Worm (Caenorhabditis elegans) whole organism, early embryonic: ENCODE measurements around the gene T26E4.2.

Source experiments
- B0310.2 ChIP-seq: sonication (generic microtip); optimal IDR thresholded peaks from 2 replicates; lab custom pipeline; 2016; ENCODE audit warnings: mild to moderate bottlenecking, missing genetic modification characterization, missing compliant biosample characterization
- F13C5.2 ChIP-seq: sonication (generic microtip); optimal IDR thresholded peaks from 2 replicates; lab custom pipeline; 2017; ENCODE audit warnings: mild to moderate bottlenecking, missing genetic modification characterization, inconsistent platforms, missing compliant biosample characterization
- aly-1 ChIP-seq: sonication (generic microtip); optimal IDR thresholded peaks from 2 replicates; lab custom pipeline; 2016; ENCODE audit warnings: missing genetic modification characterization, missing compliant biosample characterization
- ama-1 ChIP-seq: fragments of 150-350 bp; optimal IDR thresholded peaks from 2 replicates; lab custom pipeline; 2014
- ceh-13 ChIP-seq: fragments of 200-800 bp; sonication (Bioruptor generic); optimal IDR thresholded peaks from 2 replicates; lab custom pipeline; 2018; ENCODE audit warnings: mild to moderate bottlenecking, missing genetic modification characterization, missing compliant biosample characterization
- ceh-36 ChIP-seq: sonication (generic microtip); optimal IDR thresholded peaks from 2 replicates; lab custom pipeline; 2016; ENCODE audit warnings: missing genetic modification characterization, inconsistent platforms, missing compliant biosample characterization
- ets-7 ChIP-seq: sonication (generic microtip); optimal IDR thresholded peaks from 2 replicates; lab custom pipeline; 2016; ENCODE audit warnings: missing genotype, missing genetic modification characterization, missing compliant biosample characterization
- flt-1 ChIP-seq: fragments of 200-800 bp; sonication (Bioruptor generic); IDR thresholded peaks from 2 replicates; pipeline ENCODE4 v1.3.6; 2022; ENCODE audit warnings: missing genetic modification characterization, missing compliant biosample characterization
- hmbx-1 ChIP-seq: sonication (generic microtip); optimal IDR thresholded peaks from 2 replicates; lab custom pipeline; 2016; ENCODE audit warnings: mild to moderate bottlenecking, missing genetic modification characterization, missing compliant biosample characterization
- hmg-4 ChIP-seq: fragments of 200-800 bp; sonication (Bioruptor generic); optimal IDR thresholded peaks from 2 replicates; lab custom pipeline; 2018; ENCODE audit warnings: mild to moderate bottlenecking, missing genetic modification characterization, missing compliant biosample characterization
- hnd-1 ChIP-seq: sonication (generic microtip); optimal IDR thresholded peaks from 2 replicates; lab custom pipeline; 2016; ENCODE audit warnings: missing genetic modification characterization, missing compliant biosample characterization
- pes-1 ChIP-seq: fragments of 200-800 bp; sonication (Bioruptor generic); IDR thresholded peaks from 2 replicates; pipeline ENCODE4 v1.3.6; 2022; ENCODE audit warnings: missing genetic modification reagents, missing genetic modification characterization, missing compliant biosample characterization
- scrt-1 ChIP-seq: fragments of 200-800 bp; sonication (Bioruptor generic); IDR thresholded peaks from 2 replicates; pipeline ENCODE4 v1.3.6; 2022; ENCODE audit warnings: missing genetic modification characterization, missing compliant biosample characterization
- sea-1 ChIP-seq: fragments of 200-800 bp; sonication (Bioruptor generic); conservative IDR thresholded peaks from 2 replicates; pipeline ENCODE4 v1.3.6; 2022; ENCODE audit warnings: missing genetic modification characterization, missing compliant biosample characterization
- tbx-11 ChIP-seq: fragments of 200-800 bp; sonication (Bioruptor generic); IDR thresholded peaks from 2 replicates; pipeline ENCODE4 v1.3.6; 2022; ENCODE audit warnings: missing genetic modification characterization, missing compliant biosample characterization
- tbx-37 ChIP-seq: fragments of 200-800 bp; sonication (Bioruptor generic); conservative IDR thresholded peaks from 2 replicates; pipeline ENCODE4 v1.3.6; 2022; ENCODE audit warnings: missing genetic modification reagents, missing genetic modification characterization, missing compliant biosample characterization
- tra-4 ChIP-seq: sonication (generic microtip); optimal IDR thresholded peaks from 2 replicates; lab custom pipeline; 2017; ENCODE audit warnings: missing genetic modification characterization, missing compliant biosample characterization

T26E4.2 gene

ce11 chrV:15817746-15818145 is 36.6 kb downstream of the T26E4.2 start, which contains the start of gene abf-3:
Gene abf-3 (minus strand): TSS chrV:15817846.
- TF ChIP-seq ceh-36 (no peak), ama-1 (lab: Kevin White, UChicago) (no peak), pes-1 (GFP tag; lab: Robert Waterston, UW) (no peak), tra-4 (no peak), sea-1 (GFP tag; lab: Robert Waterston, UW) (no peak), hnd-1 (tag; lab: Kevin White, UChicago) (no peak), tbx-11 (no peak), scrt-1 (GFP tag; lab: Robert Waterston, UW) (no peak), flt-1 (GFP tag; lab: Robert Waterston, UW) (no peak), B0310.2 (tag; lab: Kevin White, UChicago) (no peak)

DNA sequence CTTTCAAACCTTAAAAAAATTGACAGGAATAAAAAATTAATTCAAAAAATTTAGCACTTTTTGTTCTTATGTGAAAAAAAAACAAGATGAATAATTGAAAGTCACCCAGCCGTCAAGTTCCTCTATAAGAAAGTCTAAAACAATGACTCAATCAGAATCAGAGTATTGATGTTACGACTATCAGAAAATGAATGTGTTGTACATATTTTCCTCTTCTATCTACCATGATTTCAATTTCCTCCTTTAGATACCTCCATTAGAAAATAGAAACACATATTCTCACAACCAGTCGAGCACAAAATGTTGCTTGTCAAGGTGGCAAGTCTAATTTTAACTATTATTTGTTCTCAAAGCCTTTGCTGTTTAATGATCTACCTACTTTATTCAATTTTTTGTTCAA is 38.8 kb downstream of the T26E4.2 start, which contains the start of gene srbc-48:
Gene srbc-48, plus strand, starts transcription at position 301 of the 400 bp plus-strand sequence.
- TF ChIP-seq ceh-13 (GFP tag; lab: Kevin White, UChicago) (no peak), ets-7 (tag; lab: Kevin White, UChicago) (no peak), B0310.2 (tag; lab: Kevin White, UChicago) (no peak), pes-1 (GFP tag; lab: Robert Waterston, UW) (no peak), hmbx-1 (tag; lab: Kevin White, UChicago) (no peak), ceh-36 (no peak), tbx-37 (no peak), aly-1 (tag; lab: Kevin White, UChicago) (no peak), flt-1 (GFP tag; lab: Robert Waterston, UW) (no peak), F13C5.2 (tag; lab: Kevin White, UChicago) (no peak), tra-4 (no peak), hnd-1 (tag; lab: Kevin White, UChicago) (no peak), ama-1 (lab: Kevin White, UChicago) (no peak)

ce11 chrV:15821398-15821797 is 40.2 kb downstream of the T26E4.2 start, which contains the start of gene srbc-49:
Gene srbc-49 (plus strand): TSS chrV:15821698.
- TF ChIP-seq tbx-11 (no peak), flt-1 (GFP tag; lab: Robert Waterston, UW) (no peak), aly-1 (tag; lab: Kevin White, UChicago) (no peak), hnd-1 (tag; lab: Kevin White, UChicago) (no peak), ceh-13 (GFP tag; lab: Kevin White, UChicago) (no peak), scrt-1 (GFP tag; lab: Robert Waterston, UW) (no peak), tra-4 (no peak), B0310.2 (tag; lab: Kevin White, UChicago) (no peak), pes-1 (GFP tag; lab: Robert Waterston, UW) (no peak), ceh-36 (no peak), ets-7 (tag; lab: Kevin White, UChicago) (no peak)

- no peak for TF ChIP-seq aly-1 (tag; lab: Kevin White, UChicago)
- TF ChIP-seq hmbx-1 (tag; lab: Kevin White, UChicago): no peak
- TF ChIP-seq flt-1 (GFP tag; lab: Robert Waterston, UW): no peak
- no peak for TF ChIP-seq pes-1 (GFP tag; lab: Robert Waterston, UW)
- no peak for TF ChIP-seq ceh-36
- TF ChIP-seq ceh-13 (GFP tag; lab: Kevin White, UChicago): no peak
- TF ChIP-seq sea-1 (GFP tag; lab: Robert Waterston, UW): no peak
- no peak for TF ChIP-seq hmg-4 (GFP tag; lab: Kevin White, UChicago)
- no peak for TF ChIP-seq ama-1 (lab: Kevin White, UChicago)
- no peak for TF ChIP-seq ets-7 (tag; lab: Kevin White, UChicago)
- no peak for TF ChIP-seq tbx-11
- no peak for TF ChIP-seq tra-4
- no peak for TF ChIP-seq tbx-37
- no peak for TF ChIP-seq B0310.2 (tag; lab: Kevin White, UChicago)
- no peak for TF ChIP-seq hnd-1 (tag; lab: Kevin White, UChicago)
- TF ChIP-seq scrt-1 (GFP tag; lab: Robert Waterston, UW): no peak
- no peak for TF ChIP-seq F13C5.2 (tag; lab: Kevin White, UChicago)
Observed at ce11 chrV:15824866-15825265, 43.7 kb downstream of the T26E4.2 start, which contains the start of gene srbc-50. Gene srbc-50 (minus strand): TSS chrV:15824966.

ce11 chrV:15826110-15826509 is 44.9 kb downstream of the T26E4.2 start, which contains the start of gene srbc-51:
Gene srbc-51 (plus strand): TSS chrV:15826410.
- TF ChIP-seq hnd-1 (tag; lab: Kevin White, UChicago): no peak
- no peak for TF ChIP-seq scrt-1 (GFP tag; lab: Robert Waterston, UW)
- TF ChIP-seq hmbx-1 (tag; lab: Kevin White, UChicago): no peak

DNA sequence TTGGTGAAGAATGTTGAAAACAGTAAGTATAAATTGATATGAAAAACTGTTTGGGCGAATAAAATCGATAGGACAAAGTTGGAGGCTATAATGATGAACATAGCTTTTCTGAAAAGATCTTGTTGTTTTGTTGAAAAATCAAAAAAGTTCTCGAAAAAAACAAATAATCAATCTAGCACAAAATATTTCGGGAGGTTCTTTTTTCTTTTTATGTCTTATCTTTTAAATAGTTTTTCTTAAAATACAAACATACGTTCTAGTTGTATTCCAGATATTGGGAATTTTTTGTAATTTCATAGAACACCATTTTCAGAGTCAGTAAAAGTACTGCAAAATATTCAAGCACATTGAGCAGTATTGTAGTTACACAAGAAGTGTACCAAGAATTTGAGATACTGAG is 48.7 kb downstream of the T26E4.2 start, which contains the start of gene srbc-55:
Gene srbc-55, minus strand, starts transcription at position 101 of the 400 bp plus-strand sequence.
- no peak for TF ChIP-seq scrt-1 (GFP tag; lab: Robert Waterston, UW)
- no peak for TF ChIP-seq sea-1 (GFP tag; lab: Robert Waterston, UW)
- no peak for TF ChIP-seq pes-1 (GFP tag; lab: Robert Waterston, UW)
- no peak for TF ChIP-seq ceh-36
- TF ChIP-seq aly-1 (tag; lab: Kevin White, UChicago): no peak
- TF ChIP-seq tbx-11: no peak

DNA sequence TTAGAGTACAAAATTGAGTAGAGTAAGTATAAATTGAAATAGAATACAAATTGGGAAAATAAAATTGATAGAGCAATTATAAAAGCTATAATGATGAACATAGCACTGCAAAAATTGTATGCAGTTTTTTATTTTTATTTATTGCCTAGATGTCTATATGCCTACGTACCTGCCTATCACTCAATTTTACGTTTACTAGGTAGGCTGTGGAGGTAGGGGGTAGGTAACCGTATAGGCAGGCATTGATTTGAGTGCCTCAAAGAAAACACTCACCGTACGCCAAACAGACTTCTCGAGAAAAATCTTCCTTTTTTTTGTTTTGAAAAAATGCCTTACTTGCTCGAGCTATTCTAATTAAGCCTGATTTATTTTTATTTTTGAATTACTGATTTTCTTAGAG is 50.4 kb downstream of the T26E4.2 start, which contains the start of gene srbc-56:
Gene srbc-56, minus strand, starts transcription at position 101 of the 400 bp plus-strand sequence.
- TF ChIP-seq ceh-36: no peak
